Fruit fly (Drosophila melanogaster): ENCODE data around the gene Jasper.

The Jasper gene

dm6 chr3R:30062543-30062942 is 10.2 kb downstream of the Jasper start (continued):
- no peak for TF ChIP-seq NC2α (GFP tag; optimal IDR thresholded peaks at IDR 0.05)
- peak; percentile 43 for TF ChIP-seq CG18599 (GFP tag; optimal IDR thresholded peaks at IDR 0.05)
- no peak for TF ChIP-seq dysf (GFP tag; IDR thresholded peaks at IDR 0.05)
- TF ChIP-seq Gug (GFP tag; IDR thresholded peaks at IDR 0.05): no peak
- TF ChIP-seq onecut (GFP tag; IDR thresholded peaks at IDR 0.05): no peak
- no peak for TF ChIP-seq fd96Cb (tag; optimal IDR thresholded peaks at IDR 0.05)
- peak; percentile 17; the same call in 1 of the 2 replicates for TF ChIP-seq Adf1 (GFP tag; IDR thresholded peaks at IDR 0.05)
- no peak for TF ChIP-seq Bteb2 (GFP tag; optimal IDR thresholded peaks at IDR 0.05)
- no peak for TF ChIP-seq ERR (GFP tag; optimal IDR thresholded peaks at IDR 0.05)
- TF ChIP-seq her (GFP tag; optimal IDR thresholded peaks at IDR 0.05): no peak
- peak; percentile 23; the same call in 1 of the 2 replicates for TF ChIP-seq CG32532 (GFP tag; IDR thresholded peaks at IDR 0.05)
- TF ChIP-seq cg (GFP tag; optimal IDR thresholded peaks at IDR 0.05): no peak
- TF ChIP-seq Rfx (GFP tag; IDR thresholded peaks at IDR 0.05): peak; percentile 11; the same call in 1 of the 2 replicates
- TF ChIP-seq CG31441 (GFP tag; IDR thresholded peaks at IDR 0.05): no peak
- no peak for TF ChIP-seq bbx (GFP tag; IDR thresholded peaks at IDR 0.05; ENCODE audit: partially characterized antibody)
- peak in 1 of 2 experiments; percentile 18 for TF ChIP-seq Pdp1 (GFP tag; optimal IDR thresholded peaks at IDR 0.05)
- TF ChIP-seq Fer3 (tag; optimal IDR thresholded peaks at IDR 0.05): no peak
- no peak for TF ChIP-seq ab (GFP tag; optimal IDR thresholded peaks at IDR 0.05)
- TF ChIP-seq CG32772 (GFP tag; IDR thresholded peaks at IDR 0.05): no peak
- TF ChIP-seq BtbVII (GFP tag; optimal IDR thresholded peaks at IDR 0.05): peak; percentile 18
- TF ChIP-seq chif (GFP tag; optimal IDR thresholded peaks at IDR 0.05): no peak
- TF ChIP-seq knrl (GFP tag; IDR thresholded peaks at IDR 0.05; ENCODE audit: partially characterized antibody): no peak
- TF ChIP-seq caup (GFP tag; optimal IDR thresholded peaks at IDR 0.05; ENCODE audit: severe bottlenecking): peak; percentile 1
- TF ChIP-seq CG8281 (tag; optimal IDR thresholded peaks at IDR 0.05): no peak
- no peak for TF ChIP-seq CG18619 (GFP tag; optimal IDR thresholded peaks at IDR 0.05)
- peak; percentile 49 for TF ChIP-seq lab (GFP tag; optimal IDR thresholded peaks at IDR 0.05)
- TF ChIP-seq Med (GFP tag): peak; percentile 30
- no peak for TF ChIP-seq CG12236 (GFP tag; optimal IDR thresholded peaks at IDR 0.05)
- TF ChIP-seq gem (tag; optimal IDR thresholded peaks at IDR 0.05): no peak
- peak; percentile 12 for TF ChIP-seq CG6854 (GFP tag; optimal IDR thresholded peaks at IDR 0.05)
- no peak for TF ChIP-seq Antp (GFP tag; optimal IDR thresholded peaks at IDR 0.05)
- TF ChIP-seq Bgb (GFP tag; IDR thresholded peaks at IDR 0.05; ENCODE audit: partially characterized antibody): 0 out of 2 replicates have a peak, but pooled peaks have one; percentile 25
- peak; percentile 20; the same call in 1 of the 2 replicates for TF ChIP-seq CG10321 (GFP tag; IDR thresholded peaks at IDR 0.05)
- no peak for TF ChIP-seq phol (tag; optimal IDR thresholded peaks at IDR 0.05)
- peak; percentile 79 for TF ChIP-seq mirr (GFP tag; optimal IDR thresholded peaks at IDR 0.05)
- no peak for TF ChIP-seq disco-r (GFP tag; optimal IDR thresholded peaks at IDR 0.05)
- TF ChIP-seq Bdp1 (GFP tag; optimal IDR thresholded peaks at IDR 0.05): no peak
- no peak for TF ChIP-seq CG34422 (GFP tag; IDR thresholded peaks at IDR 0.05)
- peak in 1 of 2 experiments; percentile 24 for TF ChIP-seq Trl (optimal IDR thresholded peaks at IDR 0.05)
- TF ChIP-seq Trl (GFP tag; optimal IDR thresholded peaks at IDR 0.05): no peak
- TF ChIP-seq Ada2b (GFP tag; IDR thresholded peaks at IDR 0.05): 0 out of 2 replicates have a peak, but pooled peaks have one; percentile 11
- no peak for TF ChIP-seq CG34224 (GFP tag; IDR thresholded peaks at IDR 0.05; ENCODE audit: partially characterized antibody)
- no peak for TF ChIP-seq fd3F (GFP tag; optimal IDR thresholded peaks at IDR 0.05)
- TF ChIP-seq gce (GFP tag; IDR thresholded peaks at IDR 0.05): no peak
- TF ChIP-seq MBD-R2 (GFP tag; IDR thresholded peaks at IDR 0.05): no peak
- TF ChIP-seq CG8290 (GFP tag; optimal IDR thresholded peaks at IDR 0.05): no peak
- peak in 1 of 2 experiments; percentile 22 for TF ChIP-seq CG8290 (tag; optimal IDR thresholded peaks at IDR 0.05)
- no peak for TF ChIP-seq dpn (GFP tag; optimal IDR thresholded peaks at IDR 0.05)
- TF ChIP-seq tup (GFP tag; optimal IDR thresholded peaks at IDR 0.05): no peak
- TF ChIP-seq ham (GFP tag; IDR thresholded peaks at IDR 0.05): peak; percentile 58; the same call in 1 of the 2 replicates
- no peak for TF ChIP-seq CG18262 (tag; optimal IDR thresholded peaks at IDR 0.05)
